Worm (Caenorhabditis elegans): ENCODE measurements around the gene srh-104.

DNA sequence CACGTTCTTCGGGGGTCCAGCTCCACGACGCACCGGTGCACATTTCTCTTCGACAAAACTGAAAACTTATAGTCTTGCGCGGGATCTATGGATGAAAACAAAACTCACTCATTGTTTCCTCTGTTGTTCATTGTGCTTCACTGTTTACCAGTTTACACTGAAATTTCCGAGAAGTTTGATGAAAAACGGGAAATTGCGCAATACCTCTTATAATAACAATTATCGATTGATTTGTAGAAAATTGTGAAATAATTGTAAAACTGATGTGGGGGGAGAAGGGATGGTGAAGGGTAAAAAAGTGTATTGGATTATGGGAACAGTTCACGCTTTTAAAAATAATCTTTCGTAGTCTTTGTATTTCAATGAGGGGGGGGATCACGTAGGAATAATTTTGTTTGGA is 14.5 kb downstream of the srh-104 start:
- TF ChIP-seq nhr-80 (tag; optimal IDR thresholded peaks at IDR 0.05) (no peak), T07F8.4 (tag; optimal IDR thresholded peaks at IDR 0.05) (no peak), ama-1 (optimal IDR thresholded peaks at IDR 0.05) (no peak), ama-1 (GFP tag; optimal IDR thresholded peaks at IDR 0.05) (no peak), hsf-1 (GFP tag; IDR thresholded peaks at IDR 0.05) (no peak), dpff-1 (tag; optimal IDR thresholded peaks at IDR 0.05) (no peak)

Measured in whole organism, young adult.